Fruit fly (Drosophila melanogaster) whole organism, embryonic: Measurements from ENCODE around the gene CG31178.

Experiments
- Ada2b ChIP-seq: fragments of 200-800 bp; sonication (Bioruptor generic); IDR thresholded peaks from 2 replicates; pipeline ENCODE4 v1.3.6; 2022; ENCODE audit warnings: missing biosample characterization, missing genetic modification characterization
- CG1024 ChIP-seq: fragments of 200-800 bp; sonication (Bioruptor generic); IDR thresholded peaks from 2 replicates; pipeline ENCODE4 v1.3.6; 2022; ENCODE audit warnings: missing biosample characterization, missing genetic modification characterization
- CG15514 ChIP-seq: fragments of 200-800 bp; sonication (Bioruptor generic); optimal IDR thresholded peaks from 3 replicates; lab custom pipeline; 2017; ENCODE audit warnings: missing biosample characterization, missing genetic modification characterization, mild to moderate bottlenecking, moderate library complexity, missing genetic modification reagents
- CG17385 ChIP-seq: fragments of 200-800 bp; sonication (Bioruptor generic); optimal IDR thresholded peaks from 3 replicates; lab custom pipeline; 2018; ENCODE audit warnings: missing biosample characterization, mild to moderate bottlenecking, missing genetic modification characterization
- CG8765 ChIP-seq: fragments of 200-800 bp; sonication (Bioruptor generic); IDR thresholded peaks from 2 replicates; pipeline ENCODE4 v1.3.6; 2022; ENCODE audit warnings: missing biosample characterization, missing genetic modification characterization
- CG9215 ChIP-seq: fragments of 200-800 bp; sonication (Bioruptor generic); IDR thresholded peaks from 2 replicates; pipeline ENCODE4 v1.3.6; 2022; ENCODE audit warnings: missing biosample characterization, missing genetic modification characterization
- Sin3A ChIP-seq: fragments of >200 bp; optimal IDR thresholded peaks from 2 replicates; lab custom pipeline; 2018
- slbo ChIP-seq: fragments of 200-800 bp; sonication (Bioruptor generic); IDR thresholded peaks from 2 replicates; pipeline ENCODE4 v1.3.6; 2022; ENCODE audit warnings: missing biosample characterization, missing genetic modification characterization

dm6 chr3R:21848271-21848670 is 25.3 kb upstream of the CG31178 start:
- TF ChIP-seq CG8765 (GFP tag; lab: Robert Waterston, UW) (no peak), slbo (GFP tag; lab: Robert Waterston, UW) (no peak), Sin3A (lab: Kevin White, UChicago) (no peak), CG9215 (no peak), CG17385 (GFP tag; lab: Kevin White, UChicago) (no peak), CG15514 (no peak), CG1024 (GFP tag; lab: Robert Waterston, UW) (no peak), Ada2b (GFP tag; lab: Robert Waterston, UW) (no peak)
